Fruit fly (Drosophila melanogaster): ENCODE data around the gene crb.
A peak's percentile ranks its signal among the peaks of the same experiment; 100 is the strongest.

Gene crb

dm6 chr3R:24276104-24277008 is 18.5 kb upstream of the crb start, which contains the start of gene Orct (continued):
- peak; percentile 77 for TF ChIP-seq CG6765 (GFP tag; optimal IDR thresholded peaks at IDR 0.05)
- TF ChIP-seq CG1529 (GFP tag; optimal IDR thresholded peaks at IDR 0.05), result peak; percentile 58
- TF ChIP-seq CG9876 (GFP tag; optimal IDR thresholded peaks at IDR 0.05), result peak; percentile 37
- TF ChIP-seq CG7271 (tag; optimal IDR thresholded peaks at IDR 0.05), result no peak
- TF ChIP-seq CG1602 (GFP tag; optimal IDR thresholded peaks at IDR 0.05), result peak; percentile 38
- TF ChIP-seq Usf (GFP tag; optimal IDR thresholded peaks at IDR 0.05), result peak; percentile 75
- peak; percentile 45 for TF ChIP-seq az2 (GFP tag; optimal IDR thresholded peaks at IDR 0.05)
- no peak for TF ChIP-seq HmgD (GFP tag; optimal IDR thresholded peaks at IDR 0.05)
- TF ChIP-seq ssp (GFP tag; IDR thresholded peaks at IDR 0.05), result peak; percentile 33; the same call in 1 of the 2 replicates
- TF ChIP-seq HHEX (GFP tag; optimal IDR thresholded peaks at IDR 0.05), result peak; percentile 85
- TF ChIP-seq CG10274 (GFP tag; optimal IDR thresholded peaks at IDR 0.05), result peak; percentile 57
- peak; percentile 31 for TF ChIP-seq sqz (GFP tag; optimal IDR thresholded peaks at IDR 0.05)
- TF ChIP-seq cg (GFP tag; optimal IDR thresholded peaks at IDR 0.05), result peak; percentile 71
- peak; percentile 53; the same call in 1 of the 2 replicates for TF ChIP-seq Drgx (GFP tag; IDR thresholded peaks at IDR 0.05)
- no peak for TF ChIP-seq CG13123 (GFP tag; optimal IDR thresholded peaks at IDR 0.05)
- no peak for TF ChIP-seq Dp (GFP tag; optimal IDR thresholded peaks at IDR 0.05)
- TF ChIP-seq Optix (GFP tag; IDR thresholded peaks at IDR 0.05), result no peak
- no peak for TF ChIP-seq CG14050 (GFP tag; IDR thresholded peaks at IDR 0.05)
- peak; percentile 45 for TF ChIP-seq twi (tag; optimal IDR thresholded peaks at IDR 0.05)
- TF ChIP-seq CG14667 (GFP tag; IDR thresholded peaks at IDR 0.05), result peak; percentile 19; the same call in 1 of the 2 replicates
- no peak for TF ChIP-seq danr (GFP tag; IDR thresholded peaks at IDR 0.05)
- peak; percentile 59 for TF ChIP-seq grn (GFP tag; optimal IDR thresholded peaks at IDR 0.05)
- TF ChIP-seq CG11247 (GFP tag; IDR thresholded peaks at IDR 0.05), result peak; percentile 59; the same call in 1 of the 2 replicates
- TF ChIP-seq YL-1 (GFP tag; optimal IDR thresholded peaks at IDR 0.05), result peak; percentile 5
- TF ChIP-seq HLHmδ (GFP tag; optimal IDR thresholded peaks at IDR 0.05), result no peak
- no peak for TF ChIP-seq kni (GFP tag; optimal IDR thresholded peaks at IDR 0.05)
- TF ChIP-seq CG7357 (GFP tag; IDR thresholded peaks at IDR 0.05), result 0 out of 3 replicates have a peak, but pooled peaks have one; percentile 42
- no peak for TF ChIP-seq dimm (GFP tag; IDR thresholded peaks at IDR 0.05)
- peak; percentile 2 for TF ChIP-seq chn (GFP tag; optimal IDR thresholded peaks at IDR 0.05)
- TF ChIP-seq CG15696 (tag; optimal IDR thresholded peaks at IDR 0.05), result peak; percentile 42
- no peak for TF ChIP-seq CG4360 (GFP tag; IDR thresholded peaks at IDR 0.05)
- TF ChIP-seq Atf6 (GFP tag; IDR thresholded peaks at IDR 0.05), result peak; percentile 65
- TF ChIP-seq PHDP (tag; optimal IDR thresholded peaks at IDR 0.05), result peak; percentile 80
- TF ChIP-seq Atf-2 (GFP tag; optimal IDR thresholded peaks at IDR 0.05), result peak; percentile 37
- TF ChIP-seq CG17359 (tag; optimal IDR thresholded peaks at IDR 0.05), result peak; percentile 66
- peak in 1 of 2 experiments; percentile 36 for TF ChIP-seq crp (GFP tag; optimal IDR thresholded peaks at IDR 0.05)
- TF ChIP-seq cato (GFP tag; optimal IDR thresholded peaks at IDR 0.05; ENCODE audit: borderline replicate concordance), result peak; percentile 31
- TF ChIP-seq CG14710 (tag; optimal IDR thresholded peaks at IDR 0.05), result peak; percentile 44
- no peak; the same call in none of the 2 replicates for TF ChIP-seq al (GFP tag; IDR thresholded peaks at IDR 0.05)
- no peak for TF ChIP-seq sna (GFP tag; IDR thresholded peaks at IDR 0.05; ENCODE audit: partially characterized antibody)
- TF ChIP-seq C15 (GFP tag; IDR thresholded peaks at IDR 0.05), result no peak
- no peak for TF ChIP-seq fd64A (GFP tag; optimal IDR thresholded peaks at IDR 0.05)
- TF ChIP-seq dysf (GFP tag; IDR thresholded peaks at IDR 0.05), result peak; percentile 78
- no peak for TF ChIP-seq CG31365 (tag; optimal IDR thresholded peaks at IDR 0.05)
- peak; percentile 34; the same call in 1 of the 2 replicates for TF ChIP-seq CG11696 (GFP tag; IDR thresholded peaks at IDR 0.05)
- no peak for TF ChIP-seq Side (GFP tag; optimal IDR thresholded peaks at IDR 0.05)
- no peak for TF ChIP-seq pzg (GFP tag; optimal IDR thresholded peaks at IDR 0.05)
- TF ChIP-seq CG10565 (GFP tag; optimal IDR thresholded peaks at IDR 0.05), result no peak

All from whole organism, embryonic.